Worm (Caenorhabditis elegans): Measurements from ENCODE around the gene F44E7.3.

Gene F44E7.3

DNA sequence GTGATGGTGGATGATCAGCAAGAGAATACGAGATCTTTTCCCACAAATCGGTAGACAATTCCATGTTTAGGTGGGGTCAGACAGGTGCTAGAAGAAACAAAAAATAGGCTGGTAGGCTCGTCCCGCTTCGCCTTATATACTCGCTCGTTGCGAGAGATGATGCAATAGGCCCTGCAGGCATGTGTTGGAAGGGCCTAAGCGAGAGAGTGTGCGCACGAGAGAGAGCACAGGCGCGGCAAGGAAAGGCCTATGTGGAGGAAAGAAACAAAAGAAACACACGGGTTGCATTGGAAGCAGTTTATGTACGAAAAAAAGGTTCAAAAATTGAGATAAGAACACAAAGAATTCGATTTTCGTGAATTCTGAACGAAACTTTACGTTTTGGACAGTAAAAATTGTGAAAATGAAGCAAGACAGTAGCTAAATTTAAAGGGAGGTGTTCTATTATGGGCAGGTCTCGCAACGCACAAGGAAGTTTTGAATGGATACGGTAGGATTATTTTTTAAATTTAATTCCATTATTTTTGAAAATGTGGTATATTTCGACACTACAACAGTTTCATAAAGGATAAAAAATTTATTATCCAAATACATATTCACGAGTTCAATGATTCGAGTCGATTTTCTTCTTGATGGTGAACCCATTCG lies 9.1 kb downstream of the F44E7.3 start, which contains the start of gene F44E7.5 (continued):
- no peak for TF ChIP-seq tra-1 (GFP tag; IDR thresholded peaks at IDR 0.05)
- peak; percentile 67 for TF ChIP-seq nhr-48 (tag; optimal IDR thresholded peaks at IDR 0.05)
- no peak for TF ChIP-seq ceh-82 (tag; optimal IDR thresholded peaks at IDR 0.05)
- TF ChIP-seq nhr-41 (GFP tag; IDR thresholded peaks at IDR 0.05): no peak
- no peak for TF ChIP-seq egl-27 (tag; optimal IDR thresholded peaks at IDR 0.05)
- TF ChIP-seq unc-62 (GFP tag; optimal IDR thresholded peaks at IDR 0.05 in 1 of 2): peak in 1 of 2 experiments; percentile 23
- no peak for TF ChIP-seq unc-62 (tag; optimal IDR thresholded peaks at IDR 0.05)
- TF ChIP-seq snpc-4 (tag; optimal IDR thresholded peaks at IDR 0.05): no peak
- peak; percentile 29 for TF ChIP-seq cey-2 (tag; optimal IDR thresholded peaks at IDR 0.05; ENCODE audit: borderline replicate concordance, insufficient read depth)
- peak; percentile 80 for TF ChIP-seq nhr-28 (tag; optimal IDR thresholded peaks at IDR 0.05)
- TF ChIP-seq mep-1 (tag; optimal IDR thresholded peaks at IDR 0.05): peak; percentile 88
- TF ChIP-seq zip-11 (GFP tag; IDR thresholded peaks at IDR 0.05): peak; percentile 95
- peak; percentile 45; the same call in 1 of the 2 replicates for TF ChIP-seq php-3 (GFP tag; IDR thresholded peaks at IDR 0.05)
- TF ChIP-seq lin-29 (GFP tag; IDR thresholded peaks at IDR 0.05): peak; percentile 39; the same call in 1 of the 2 replicates
- TF ChIP-seq zip-2 (tag; optimal IDR thresholded peaks at IDR 0.05): no peak
- no peak for TF ChIP-seq attf-4 (tag; optimal IDR thresholded peaks at IDR 0.05)
- no peak for TF ChIP-seq lim-7 (GFP tag; IDR thresholded peaks at IDR 0.05)
- TF ChIP-seq mdl-1 (tag; optimal IDR thresholded peaks at IDR 0.05): peak; percentile 13 to 82
- TF ChIP-seq D1046.2 (GFP tag; IDR thresholded peaks at IDR 0.05): no peak
- 0 out of 2 replicates have a peak, but pooled peaks have one; percentile 57 for TF ChIP-seq egl-43 (GFP tag; IDR thresholded peaks at IDR 0.05)
- peak; percentile 47 for TF ChIP-seq hmg-1.1 (GFP tag; IDR thresholded peaks at IDR 0.05)
- peak; percentile 98 for TF ChIP-seq mxl-3 (GFP tag; optimal IDR thresholded peaks at IDR 0.05)
- TF ChIP-seq aly-2 (tag; optimal IDR thresholded peaks at IDR 0.05): no peak
- peak; percentile 14 for TF ChIP-seq nhr-76 (tag; optimal IDR thresholded peaks at IDR 0.05)
- TF ChIP-seq pha-4 (GFP tag; IDR thresholded peaks at IDR 0.05): no peak
- TF ChIP-seq pha-4 (tag; optimal IDR thresholded peaks at IDR 0.05): no peak
- no peak for TF ChIP-seq zag-1 (tag; optimal IDR thresholded peaks at IDR 0.05)
- TF ChIP-seq lin-39 (tag; optimal IDR thresholded peaks at IDR 0.05): no peak
- no peak for TF ChIP-seq lin-15B (tag; optimal IDR thresholded peaks at IDR 0.05)
- no peak; the same call in 1 of the 2 replicates for TF ChIP-seq arid-1 (GFP tag; conservative IDR thresholded peaks at IDR 0.05)
- TF ChIP-seq ceh-32 (tag; optimal IDR thresholded peaks at IDR 0.05; ENCODE audit: poor library complexity): no peak
- TF ChIP-seq jun-1 (tag; optimal IDR thresholded peaks at IDR 0.05): no peak
- TF ChIP-seq lir-3 (tag; optimal IDR thresholded peaks at IDR 0.05): no peak
- TF ChIP-seq Y105C5A.15 (GFP tag; IDR thresholded peaks at IDR 0.05): no peak
- TF ChIP-seq fos-1 (tag; optimal IDR thresholded peaks at IDR 0.05): no peak
- TF ChIP-seq set-16 (GFP tag; IDR thresholded peaks at IDR 0.05): no peak
- 0 out of 2 replicates have a peak, but pooled peaks have one; percentile 41 for TF ChIP-seq T26A8.4 (GFP tag; IDR thresholded peaks at IDR 0.05)
- no peak for TF ChIP-seq zfp-3 (GFP tag; conservative IDR thresholded peaks at IDR 0.05)
- no peak for TF ChIP-seq F49E8.2 (tag; optimal IDR thresholded peaks at IDR 0.05; ENCODE audit: borderline replicate concordance)
- TF ChIP-seq nhr-25 (tag; optimal IDR thresholded peaks at IDR 0.05; ENCODE audit: borderline replicate concordance, insufficient read depth): no peak
- TF ChIP-seq Y48G9A.11 (GFP tag; IDR thresholded peaks at IDR 0.05): no peak
- peak; percentile 76 for TF ChIP-seq mes-2 (tag; optimal IDR thresholded peaks at IDR 0.05; ENCODE audit: poor library complexity, severe bottlenecking)
- TF ChIP-seq ztf-7 (tag; optimal IDR thresholded peaks at IDR 0.05): peak; percentile 99
- no peak for TF ChIP-seq lin-1 (GFP tag; IDR thresholded peaks at IDR 0.05)
- TF ChIP-seq ztf-11 (tag; optimal IDR thresholded peaks at IDR 0.05): no peak
- TF ChIP-seq lin-38 (GFP tag; IDR thresholded peaks at IDR 0.05): no peak; the same call in none of the 2 replicates
- TF ChIP-seq rbr-2 (tag; optimal IDR thresholded peaks at IDR 0.05): peak; percentile 53
- TF ChIP-seq ama-1 (optimal IDR thresholded peaks at IDR 0.05): no peak
- no peak for TF ChIP-seq nhr-10 (tag; optimal IDR thresholded peaks at IDR 0.05)
- TF ChIP-seq ZK546.5 (tag; optimal IDR thresholded peaks at IDR 0.05): no peak
- TF ChIP-seq pqm-1 (tag; optimal IDR thresholded peaks at IDR 0.05): peak; percentile 71

Measured in whole organism, L4 larva.